Fruit fly (Drosophila melanogaster) whole organism, prepupa: ENCODE measurements around the gene Obp99d.

Experiments
- Blimp-1 ChIP-seq: fragments of 200-800 bp; sonication (Bioruptor generic); optimal IDR thresholded peaks from 3 replicates; lab custom pipeline; 2017; ENCODE audit warnings: missing biosample characterization, missing genetic modification characterization, mild to moderate bottlenecking, moderate library complexity, missing genetic modification reagents
- CG10631 ChIP-seq: fragments of 200-800 bp; sonication (Bioruptor generic); optimal IDR thresholded peaks from 2 replicates; lab custom pipeline; 2016; ENCODE audit warnings: missing biosample characterization, missing genetic modification characterization
- CG10669 ChIP-seq: fragments of 200-800 bp; sonication (Bioruptor generic); optimal IDR thresholded peaks from 3 replicates; lab custom pipeline; 2018; ENCODE audit warnings: missing biosample characterization, mild to moderate bottlenecking, missing genetic modification characterization, moderate library complexity
- CG11902 ChIP-seq: fragments of 200-800 bp; sonication (Bioruptor generic); optimal IDR thresholded peaks from 3 replicates; lab custom pipeline; 2016; ENCODE audit warnings: missing biosample characterization, missing genetic modification characterization
- CG15336 ChIP-seq: fragments of 200-800 bp; sonication (Bioruptor generic); IDR thresholded peaks from 2 replicates; pipeline ENCODE4 v1.3.6; 2022; ENCODE audit warnings: missing biosample characterization, missing genetic modification characterization
- CG1621 ChIP-seq: fragments of 200-800 bp; sonication (Bioruptor generic); optimal IDR thresholded peaks from 3 replicates; lab custom pipeline; 2018; ENCODE audit warnings: missing biosample characterization, mild to moderate bottlenecking, missing genetic modification characterization
- CG16779 ChIP-seq: fragments of 200-800 bp; sonication (Bioruptor generic); optimal IDR thresholded peaks from 3 replicates; lab custom pipeline; 2017; ENCODE audit warnings: missing biosample characterization, mild to moderate bottlenecking, missing genetic modification characterization
- CG3032 ChIP-seq: fragments of 200-800 bp; optimal IDR thresholded peaks from 2 replicates; lab custom pipeline; 2019; ENCODE audit warnings: missing biosample characterization, mild to moderate bottlenecking, missing genetic modification characterization, moderate library complexity
- CG31627 ChIP-seq: fragments of 200-800 bp; sonication (Bioruptor generic); optimal IDR thresholded peaks from 3 replicates; lab custom pipeline; 2016; ENCODE audit warnings: missing biosample characterization, missing genetic modification characterization
- CG4318 ChIP-seq: fragments of 200-800 bp; sonication (Bioruptor generic); optimal IDR thresholded peaks from 3 replicates; lab custom pipeline; 2017; ENCODE audit warnings: missing biosample characterization, mild to moderate bottlenecking, missing genetic modification characterization
- CG6163 ChIP-seq: fragments of 200-800 bp; sonication (Bioruptor generic); IDR thresholded peaks from 3 replicates; pipeline ENCODE4 v1.3.6; 2022; ENCODE audit warnings: missing biosample characterization, missing genetic modification characterization
- CG6276 ChIP-seq: fragments of 200-800 bp; sonication (Bioruptor generic); optimal IDR thresholded peaks from 2 replicates; lab custom pipeline; 2017; ENCODE audit warnings: missing biosample characterization, mild to moderate bottlenecking, missing genetic modification characterization
- CG6792 ChIP-seq: fragments of 200-800 bp; sonication (Bioruptor generic); optimal IDR thresholded peaks from 3 replicates; lab custom pipeline; 2016; ENCODE audit warnings: missing biosample characterization, missing genetic modification characterization
- CG6808 ChIP-seq: fragments of 200-800 bp; sonication (Bioruptor generic); optimal IDR thresholded peaks from 3 replicates; lab custom pipeline; 2017; ENCODE audit warnings: missing biosample characterization, missing genetic modification characterization, mild to moderate bottlenecking, moderate library complexity, missing genetic modification reagents
- CG6854 ChIP-seq: fragments of 200-800 bp; sonication (Bioruptor generic); optimal IDR thresholded peaks from 2 replicates; lab custom pipeline; 2017; ENCODE audit warnings: missing biosample characterization, mild to moderate bottlenecking, missing genetic modification characterization
- CG7368 ChIP-seq: fragments of 200-800 bp; sonication (Bioruptor generic); optimal IDR thresholded peaks from 3 replicates; lab custom pipeline; 2016; ENCODE audit warnings: missing biosample characterization, missing genetic modification characterization
- CG8119 ChIP-seq: fragments of 200-800 bp; sonication (Bioruptor generic); IDR thresholded peaks from 3 replicates; pipeline ENCODE4 v1.3.6; 2022; ENCODE audit warnings: missing biosample characterization, missing genetic modification characterization
- CG8319 ChIP-seq: fragments of 200-800 bp; sonication (Bioruptor generic); optimal IDR thresholded peaks from 3 replicates; lab custom pipeline; 2016; ENCODE audit warnings: missing biosample characterization, missing genetic modification characterization
- CG8632 ChIP-seq: fragments of 200-800 bp; sonication (Bioruptor generic); optimal IDR thresholded peaks from 3 replicates; lab custom pipeline; 2016; ENCODE audit warnings: missing biosample characterization, missing genetic modification characterization
- CG9139 ChIP-seq: fragments of 200-800 bp; sonication (Bioruptor generic); optimal IDR thresholded peaks from 3 replicates; lab custom pipeline; 2017; ENCODE audit warnings: missing biosample characterization, mild to moderate bottlenecking, missing genetic modification characterization
- Eip75B ChIP-seq: fragments of 200-800 bp; sonication (Bioruptor generic); optimal IDR thresholded peaks from 3 replicates; lab custom pipeline; 2016; ENCODE audit warnings: missing biosample characterization, missing genetic modification characterization
- Eip78C ChIP-seq: fragments of 200-800 bp; sonication (Bioruptor generic); peaks from one replicate; lab custom pipeline; 2016; ENCODE audit warnings: missing biosample characterization, missing genetic modification characterization
- Ets21C ChIP-seq: fragments of 200-800 bp; sonication (Bioruptor generic); optimal IDR thresholded peaks from 3 replicates; lab custom pipeline; 2016; ENCODE audit warnings: missing biosample characterization, missing genetic modification characterization
- Ets96B ChIP-seq: fragments of 200-800 bp; optimal IDR thresholded peaks from 2 replicates; lab custom pipeline; 2019; ENCODE audit warnings: missing biosample characterization, mild to moderate bottlenecking, missing genetic modification characterization, moderate library complexity
- Gug ChIP-seq: fragments of 200-800 bp; sonication (Bioruptor generic); IDR thresholded peaks from 2 replicates; pipeline ENCODE4 v1.3.6; 2022; ENCODE audit warnings: missing biosample characterization, missing genetic modification characterization
- Hr38 ChIP-seq: sonication (Bioruptor generic); optimal IDR thresholded peaks from 2 replicates; lab custom pipeline; 2016; ENCODE audit warnings: missing biosample characterization, missing genetic modification characterization
- Hr4 ChIP-seq: fragments of 200-800 bp; sonication (Bioruptor generic); optimal IDR thresholded peaks from 3 replicates; lab custom pipeline; 2016; ENCODE audit warnings: missing biosample characterization, missing genetic modification characterization
- Met ChIP-seq: fragments of 200-800 bp; sonication (Bioruptor generic); optimal IDR thresholded peaks from 3 replicates; lab custom pipeline; 2016; ENCODE audit warnings: missing biosample characterization, missing genetic modification characterization
- Smox ChIP-seq: fragments of 200-800 bp; sonication (Bioruptor generic); optimal IDR thresholded peaks from 3 replicates; lab custom pipeline; 2016; ENCODE audit warnings: missing biosample characterization, missing genetic modification characterization
- achi ChIP-seq: fragments of 200-800 bp; sonication (Bioruptor generic); optimal IDR thresholded peaks from 3 replicates; lab custom pipeline; 2016; ENCODE audit warnings: missing biosample characterization, missing genetic modification characterization
- acj6 ChIP-seq: fragments of 200-800 bp; sonication (Bioruptor generic); optimal IDR thresholded peaks from 3 replicates; lab custom pipeline; 2016; ENCODE audit warnings: missing biosample characterization, missing genetic modification characterization
- cyc ChIP-seq: fragments of 200-800 bp; sonication (Bioruptor generic); optimal IDR thresholded peaks from 3 replicates; lab custom pipeline; 2016; ENCODE audit warnings: missing biosample characterization, missing genetic modification characterization
- dac ChIP-seq: fragments of 200-800 bp; sonication (Bioruptor generic); optimal IDR thresholded peaks from 2 replicates; lab custom pipeline; 2017; ENCODE audit warnings: missing biosample characterization, mild to moderate bottlenecking, missing genetic modification characterization
- dsx ChIP-seq: fragments of 200-800 bp; optimal IDR thresholded peaks from 3 replicates; lab custom pipeline; 2019; ENCODE audit warnings: missing biosample characterization, mild to moderate bottlenecking, missing genetic modification characterization, moderate library complexity; ENCODE audit not compliant: poor library complexity, severe bottlenecking
- eg ChIP-seq: fragments of 200-800 bp; sonication (Bioruptor generic); IDR thresholded peaks from 3 replicates; pipeline ENCODE4 v1.3.6; 2022; ENCODE audit warnings: missing biosample characterization, missing genetic modification characterization
- esn ChIP-seq: fragments of 200-800 bp; sonication (Bioruptor generic); optimal IDR thresholded peaks from 2 replicates; lab custom pipeline; 2016; ENCODE audit warnings: missing biosample characterization, mild to moderate bottlenecking, missing genetic modification characterization, moderate library complexity
- fd59A ChIP-seq: fragments of 200-800 bp; sonication (Bioruptor generic); optimal IDR thresholded peaks from 2 replicates; lab custom pipeline; 2017; ENCODE audit warnings: missing biosample characterization, mild to moderate bottlenecking, missing genetic modification characterization, missing genetic modification reagents
- fkh ChIP-seq: fragments of 200-800 bp; sonication (Bioruptor generic); optimal IDR thresholded peaks from 3 replicates; lab custom pipeline; 2017; ENCODE audit warnings: missing biosample characterization, mild to moderate bottlenecking, missing genetic modification characterization, moderate library complexity
- lz ChIP-seq: fragments of 200-800 bp; sonication (Bioruptor generic); optimal IDR thresholded peaks from 3 replicates; lab custom pipeline; 2016; ENCODE audit warnings: missing biosample characterization, missing genetic modification characterization
- pdm3 ChIP-seq: fragments of 200-800 bp; sonication (Bioruptor generic); optimal IDR thresholded peaks from 3 replicates; lab custom pipeline; 2016; ENCODE audit warnings: missing biosample characterization, missing genetic modification characterization
- spab ChIP-seq: fragments of 200-800 bp; sonication (Bioruptor generic); optimal IDR thresholded peaks from 2 replicates; lab custom pipeline; 2017; ENCODE audit warnings: missing biosample characterization, mild to moderate bottlenecking, missing genetic modification characterization, missing genetic modification reagents
- ss ChIP-seq, 2 experiments: fragments of 200-800 bp; sonication (Bioruptor generic); optimal IDR thresholded peaks; 2 replicates in 1 of 2; 3 replicates in 1 of 2; lab custom pipeline; 2017 to 2018; ENCODE audit warnings: mild to moderate bottlenecking in 2 of 2, missing biosample characterization in 2 of 2, missing genetic modification characterization in 2 of 2, moderate library complexity in 1 of 2
- svp ChIP-seq: fragments of 200-800 bp; sonication (Bioruptor generic); peaks from one replicate; lab custom pipeline; 2016; ENCODE audit warnings: missing biosample characterization, missing genetic modification characterization
- topi ChIP-seq: fragments of 200-800 bp; sonication (Bioruptor generic); optimal IDR thresholded peaks from 3 replicates; lab custom pipeline; 2016; ENCODE audit warnings: missing biosample characterization, missing genetic modification characterization
- vri ChIP-seq: fragments of 200-800 bp; sonication (Bioruptor generic); optimal IDR thresholded peaks from 3 replicates; lab custom pipeline; 2016; ENCODE audit warnings: missing biosample characterization, mild to moderate bottlenecking, missing genetic modification characterization

Gene Obp99d

dm6 chr3R:29718363-29718762 lies 4.1 kb downstream of the Obp99d start, which contains the start of gene CG15506:
Gene CG15506 (plus strand): TSS chr3R:29718663.
- TF ChIP-seq spab (GFP tag; lab: Kevin White, UChicago) (no peak), eg (GFP tag; lab: Robert Waterston, UW) (0 out of 3 replicates have a peak, but pooled peaks have one; percentile 36), CG8119 (0 out of 3 replicates have a peak, but pooled peaks have one; percentile 25), CG6163 (GFP tag; lab: Robert Waterston, UW) (0 out of 3 replicates have a peak, but pooled peaks have one; percentile 11), Eip78C (GFP tag; lab: Kevin White, UChicago) (no peak), CG15336 (GFP tag; lab: Robert Waterston, UW) (0 out of 2 replicates have a peak, but pooled peaks have one; percentile 7), ss (GFP tag; optimal IDR thresholded peaks at IDR 0.05; lab: Kevin White, UChicago) (peak in 1 of 2 experiments; percentile 33), CG8632 (GFP tag; lab: Kevin White, UChicago) (no peak), Met (no peak)

dm6 chr3R:29722238-29722637 lies 7.9 kb downstream of the Obp99d start, which contains the start of gene CG34296:
Gene CG34296 (plus strand): TSS chr3R:29722538.
- TF ChIP-seq CG3032 (tag; lab: Kevin White, UChicago), result no peak
- TF ChIP-seq dac, result no peak
- no peak for TF ChIP-seq CG4318
- no peak for TF ChIP-seq CG9139 (GFP tag; lab: Kevin White, UChicago)
- no peak for TF ChIP-seq Ets21C
- no peak for TF ChIP-seq CG6808
- TF ChIP-seq fd59A, result no peak
- TF ChIP-seq CG1621 (tag; lab: Kevin White, UChicago), result no peak
- no peak for TF ChIP-seq lz (GFP tag; lab: Kevin White, UChicago)
- no peak for TF ChIP-seq Smox
- TF ChIP-seq Gug (GFP tag; lab: Robert Waterston, UW), result no peak
- no peak for TF ChIP-seq dsx (GFP tag; lab: Kevin White, UChicago)
- TF ChIP-seq, all 60 proteins: peak for 0

dm6 chr3R:29723048-29723656 lies 8.8 kb downstream of the Obp99d start, which contains the start of gene Pcd:
Gene Pcd (plus strand): TSS chr3R:29723163.
- no peak for TF ChIP-seq fd59A
- TF ChIP-seq dsx (GFP tag; lab: Kevin White, UChicago), result peak; percentile 47
- TF ChIP-seq cyc (GFP tag; lab: Kevin White, UChicago), result no peak
- TF ChIP-seq ss (GFP tag; optimal IDR thresholded peaks at IDR 0.05; lab: Kevin White, UChicago), result peak in 1 of 2 experiments; percentile 25
- no peak for TF ChIP-seq CG6276 (GFP tag; lab: Kevin White, UChicago)
- TF ChIP-seq achi (GFP tag; lab: Kevin White, UChicago), result no peak
- peak; percentile 45 for TF ChIP-seq Eip78C (GFP tag; lab: Kevin White, UChicago)
- no peak for TF ChIP-seq vri (GFP tag; lab: Kevin White, UChicago)
- no peak for TF ChIP-seq topi (GFP tag; lab: Kevin White, UChicago)
- no peak for TF ChIP-seq acj6
- TF ChIP-seq CG8319 (GFP tag; lab: Kevin White, UChicago), result no peak
- TF ChIP-seq fkh (GFP tag; lab: Kevin White, UChicago), result no peak
- TF ChIP-seq esn (GFP tag; lab: Kevin White, UChicago), result peak; percentile 1
- TF ChIP-seq CG6854 (GFP tag; lab: Kevin White, UChicago), result peak; percentile 67
- TF ChIP-seq CG10669 (GFP tag; lab: Kevin White, UChicago), result no peak
- 0 out of 3 replicates have a peak, but pooled peaks have one; percentile 15 for TF ChIP-seq eg (GFP tag; lab: Robert Waterston, UW)
- TF ChIP-seq CG1621 (tag; lab: Kevin White, UChicago), result peak; percentile 76
- no peak for TF ChIP-seq spab (GFP tag; lab: Kevin White, UChicago)
- TF ChIP-seq pdm3 (GFP tag; lab: Kevin White, UChicago), result no peak
- TF ChIP-seq CG11902 (GFP tag; lab: Kevin White, UChicago), result no peak
- TF ChIP-seq Blimp-1 (GFP tag; lab: Kevin White, UChicago), result no peak
- no peak for TF ChIP-seq CG16779 (tag; lab: Kevin White, UChicago)
- peak; percentile 87 for TF ChIP-seq svp (GFP tag; lab: Kevin White, UChicago)
- TF ChIP-seq Ets96B (tag; lab: Kevin White, UChicago), result no peak
- TF ChIP-seq CG9139 (GFP tag; lab: Kevin White, UChicago), result no peak
- no peak for TF ChIP-seq CG3032 (tag; lab: Kevin White, UChicago)
- no peak for TF ChIP-seq dac
- no peak for TF ChIP-seq Smox
- TF ChIP-seq Hr4, result no peak
- peak; percentile 2 for TF ChIP-seq Eip75B (GFP tag; lab: Kevin White, UChicago)
- TF ChIP-seq Ets21C, result no peak
- no peak for TF ChIP-seq Hr38 (GFP tag; lab: Kevin White, UChicago)
- no peak for TF ChIP-seq CG10631
- TF ChIP-seq CG7368 (GFP tag; lab: Kevin White, UChicago), result no peak
- no peak for TF ChIP-seq CG6792 (GFP tag; lab: Kevin White, UChicago)
- no peak for TF ChIP-seq CG31627 (GFP tag; lab: Kevin White, UChicago)
